Worm (Caenorhabditis elegans) whole organism, young adult: ENCODE measurements around the gene K09F6.7.

Experiments used
- K12H6.12 ChIP-seq: fragments of 200-800 bp; sonication (Bioruptor generic); optimal IDR thresholded peaks from 2 replicates; lab custom pipeline; 2018; ENCODE audit warnings: mild to moderate bottlenecking, missing genetic modification characterization, missing compliant biosample characterization
- T26A5.8 ChIP-seq: sonication (generic microtip); optimal IDR thresholded peaks from 2 replicates; lab custom pipeline; 2016; ENCODE audit warnings: missing genetic modification characterization, missing compliant biosample characterization
- Y53F4B.3 ChIP-seq: fragments of 200-800 bp; sonication (Bioruptor generic); IDR thresholded peaks from 2 replicates; pipeline ENCODE4 v1.3.6; 2022; ENCODE audit warnings: missing genetic modification reagents, missing genetic modification characterization, missing compliant biosample characterization
- Y56A3A.18 ChIP-seq: fragments of 200-800 bp; sonication (Bioruptor generic); IDR thresholded peaks from 2 replicates; pipeline ENCODE4 v1.3.6; 2022; ENCODE audit warnings: missing genetic modification reagents, missing genetic modification characterization, missing compliant biosample characterization
- Y67H2A.10 ChIP-seq: fragments of 200-800 bp; sonication (Bioruptor generic); conservative IDR thresholded peaks from 2 replicates; pipeline ENCODE4 v1.3.6; 2022; ENCODE audit warnings: missing genetic modification reagents, missing genetic modification characterization, missing compliant biosample characterization
- ama-1 ChIP-seq, 3 experiments: fragments of 150-350 bp in 1 of 3; sonication (generic microtip) in 2 of 3; optimal IDR thresholded peaks; 2 replicates each; lab custom pipeline; 2014 to 2018; ENCODE audit warnings: missing biosample characterization in 2 of 3, missing genetic modification characterization in 2 of 3, missing genetic modification reagents in 2 of 3
- let-526 ChIP-seq: fragments of 200-800 bp; sonication (Bioruptor generic); IDR thresholded peaks from 2 replicates; pipeline ENCODE4 v1.3.6; 2022; ENCODE audit warnings: missing genetic modification reagents, missing genetic modification characterization, missing compliant biosample characterization
- lin-54 ChIP-seq: fragments of 200-800 bp; sonication (Bioruptor generic); optimal IDR thresholded peaks from 2 replicates; lab custom pipeline; 2018; ENCODE audit warnings: mild to moderate bottlenecking, missing genetic modification characterization, missing compliant biosample characterization
- nfya-1 ChIP-seq: sonication (generic microtip); optimal IDR thresholded peaks from 2 replicates; lab custom pipeline; 2017; ENCODE audit warnings: antibody characterized with exemption, missing compliant biosample characterization, missing genetic modification characterization, borderline replicate concordance; ENCODE audit not compliant: insufficient read depth
- pbrm-1 ChIP-seq: fragments of 200-800 bp; sonication (Bioruptor generic); IDR thresholded peaks from 2 replicates; pipeline ENCODE4 v1.3.6; 2022; ENCODE audit warnings: missing genetic modification reagents, missing genetic modification characterization, missing compliant biosample characterization
- pha-4 ChIP-seq: fragments of 150-350 bp; sonication (generic microtip); optimal IDR thresholded peaks from 2 replicates; lab custom pipeline; 2014; ENCODE audit warnings: missing biosample characterization, missing genetic modification reagents, missing genetic modification characterization
- somi-1 ChIP-seq: fragments of 200-800 bp; sonication (Bioruptor generic); optimal IDR thresholded peaks from 2 replicates; lab custom pipeline; 2018; ENCODE audit warnings: mild to moderate bottlenecking, missing genetic modification characterization, missing compliant biosample characterization
- unc-130 ChIP-seq: sonication (generic microtip); optimal IDR thresholded peaks from 2 replicates; lab custom pipeline; 2016; ENCODE audit warnings: missing genetic modification reagents, missing genetic modification characterization, missing compliant biosample characterization
- xnd-1 ChIP-seq: sonication (generic microtip); optimal IDR thresholded peaks from 2 replicates; lab custom pipeline; 2016; ENCODE audit warnings: missing genotype, missing genetic modification reagents, missing genetic modification characterization, missing compliant biosample characterization

ce11 chrII:2289441-2289840 lies 2.5 kb downstream of the K09F6.7 start:
- TF ChIP-seq K12H6.12 (peak; percentile 18), pbrm-1 (GFP tag; lab: Robert Waterston, UW) (no peak), pha-4 (no peak), Y53F4B.3 (GFP tag; lab: Robert Waterston, UW) (no peak), lin-54 (GFP tag; lab: Kevin White, UChicago) (no peak), unc-130 (GFP tag; lab: Kevin White, UChicago) (no peak), let-526 (GFP tag; lab: Robert Waterston, UW) (no peak), xnd-1 (tag; lab: Kevin White, UChicago) (no peak), ama-1 (optimal IDR thresholded peaks at IDR 0.05; lab: Kevin White, UChicago) (no peak), ama-1 (GFP tag; optimal IDR thresholded peaks at IDR 0.05; lab: Kevin White, UChicago) (no peak), T26A5.8 (tag; lab: Kevin White, UChicago) (no peak), somi-1 (GFP tag; lab: Kevin White, UChicago) (no peak), nfya-1 (tag; lab: Kevin White, UChicago) (no peak), Y67H2A.10 (GFP tag; lab: Robert Waterston, UW) (no peak), Y56A3A.18 (no peak)
